Worm (Caenorhabditis elegans) whole organism, L1 larva: ENCODE results near the gene Y71H2AM.1.

Experiments used
- elt-3 ChIP-seq, 6 experiments: fragments of 150-350 bp in 1 of 6; sonication (generic microtip); optimal IDR thresholded peaks; 2 replicates each; lab custom pipeline; 2017 to 2018; ENCODE audit warnings: missing biosample characterization in 6 of 6, missing genetic modification characterization in 6 of 6, inconsistent platforms in 1 of 6
- jun-1 ChIP-seq: fragments of 150-350 bp; optimal IDR thresholded peaks from 2 replicates; lab custom pipeline; 2014; ENCODE audit warnings: missing biosample characterization, missing genetic modification reagents, missing genetic modification characterization
- lin-39 ChIP-seq: fragments of 150-350 bp; optimal IDR thresholded peaks from 2 replicates; lab custom pipeline; 2014; ENCODE audit warnings: missing biosample characterization, missing genetic modification reagents, missing genetic modification characterization

DNA sequence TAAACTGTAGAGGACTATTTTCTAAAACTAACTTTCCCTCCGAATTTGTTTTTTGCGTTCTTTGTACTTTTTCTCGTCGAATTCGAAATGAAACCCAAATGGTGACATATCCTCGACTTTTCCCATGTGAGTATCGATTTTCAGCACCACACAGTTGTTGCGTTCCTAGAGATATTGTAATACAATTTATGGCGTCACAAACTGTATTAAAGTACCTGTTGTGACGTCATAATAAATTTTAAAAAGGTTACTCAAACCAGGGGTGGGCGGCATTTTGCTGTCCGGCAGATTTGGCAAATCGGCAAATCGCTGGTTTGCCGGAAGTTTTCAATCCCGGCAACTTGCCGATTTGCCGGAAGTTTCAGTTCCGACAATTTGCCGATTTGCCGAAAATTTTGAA, 26.1 kb upstream of the Y71H2AM.1 start:
- TF ChIP-seq jun-1 (tag; lab: Kevin White, UChicago) = no peak
- no peak for TF ChIP-seq lin-39
- no peak for TF ChIP-seq elt-3 (tag; optimal IDR thresholded peaks at IDR 0.05; lab: Kevin White, UChicago)
